Fruit fly (Drosophila melanogaster) whole organism, wandering third instar larva: ENCODE measurements around the gene CG3191.

Experiments
- CG32264 ChIP-seq: fragments of 200-800 bp; sonication (Bioruptor generic); optimal IDR thresholded peaks from 2 replicates; lab custom pipeline; 2016; ENCODE audit warnings: missing biosample characterization, missing genetic modification characterization
- CG9705 ChIP-seq: fragments of 200-800 bp; sonication (Bioruptor generic); optimal IDR thresholded peaks from 2 replicates; lab custom pipeline; 2018; ENCODE audit warnings: missing biosample characterization, mild to moderate bottlenecking, missing genetic modification characterization
- CrebA ChIP-seq: fragments of 200-800 bp; sonication (Bioruptor generic); optimal IDR thresholded peaks from 2 replicates; lab custom pipeline; 2016; ENCODE audit warnings: missing biosample characterization, mild to moderate bottlenecking, missing genetic modification characterization, borderline replicate concordance
- Dfd ChIP-seq: fragments of >200 bp; optimal IDR thresholded peaks from 2 replicates; lab custom pipeline; 2017; ENCODE audit warnings: missing biosample characterization, missing genetic modification characterization
- Dif ChIP-seq: fragments of 200-275, 200-300 bp; sonication (Bioruptor generic); optimal IDR thresholded peaks from 2 replicates; lab custom pipeline; 2018; ENCODE audit warnings: missing biosample characterization, missing genetic modification characterization; ENCODE audit not compliant: partially characterized antibody
- GATAd ChIP-seq: sonication (Bioruptor generic); optimal IDR thresholded peaks from 2 replicates; lab custom pipeline; 2016; ENCODE audit warnings: missing biosample characterization, missing genetic modification characterization
- Hr78 ChIP-seq: fragments of >200 bp; optimal IDR thresholded peaks from 2 replicates; lab custom pipeline; 2017; ENCODE audit warnings: missing biosample characterization, missing genetic modification characterization
- Hr83 ChIP-seq: fragments of 200-300 bp; sonication (Bioruptor generic); optimal IDR thresholded peaks from 2 replicates; lab custom pipeline; 2016; ENCODE audit warnings: missing biosample characterization, mild to moderate bottlenecking, missing genetic modification characterization, moderate library complexity; ENCODE audit not compliant: poor library complexity, severe bottlenecking
- Mio ChIP-seq: sonication (Bioruptor generic); optimal IDR thresholded peaks from 2 replicates; lab custom pipeline; 2016; ENCODE audit warnings: missing biosample characterization, missing genetic modification characterization
- Myc ChIP-seq: fragments of >200 bp; optimal IDR thresholded peaks from 2 replicates; lab custom pipeline; 2017
- N ChIP-seq: fragments of >200 bp; optimal IDR thresholded peaks from 2 replicates; lab custom pipeline; 2018; ENCODE audit warnings: missing biosample characterization, missing external identifiers, missing genetic modification characterization
- Rel ChIP-seq, 2 experiments: fragments of 200-800 bp; sonication (Bioruptor generic) in 1 of 2; optimal IDR thresholded peaks; 2 replicates in 1 of 2; 3 replicates in 1 of 2; lab custom pipeline; 2016 to 2019; ENCODE audit warnings: mild to moderate bottlenecking in 2 of 2, missing biosample characterization in 2 of 2, missing genetic modification characterization in 2 of 2, moderate library complexity in 1 of 2
- Sp1 ChIP-seq: fragments of 200-800 bp; sonication (Bioruptor generic); optimal IDR thresholded peaks from 3 replicates; lab custom pipeline; 2019; ENCODE audit warnings: missing biosample characterization, mild to moderate bottlenecking, missing genetic modification characterization, moderate library complexity
- br ChIP-seq: fragments of 200-800 bp; sonication (Bioruptor generic); optimal IDR thresholded peaks from 2 replicates; lab custom pipeline; 2016; ENCODE audit warnings: missing biosample characterization, missing genetic modification characterization
- dmrt93B ChIP-seq: fragments of 200-800 bp; sonication (Bioruptor generic); optimal IDR thresholded peaks from 2 replicates; lab custom pipeline; 2018; ENCODE audit warnings: missing biosample characterization, mild to moderate bottlenecking, missing genetic modification characterization
- dsf ChIP-seq: sonication (Bioruptor generic); optimal IDR thresholded peaks from 2 replicates; lab custom pipeline; 2016; ENCODE audit warnings: missing biosample characterization, missing genetic modification characterization, borderline replicate concordance
- ey ChIP-seq: fragments of 200-800 bp; sonication (Bioruptor generic); optimal IDR thresholded peaks from 2 replicates; lab custom pipeline; 2016; ENCODE audit warnings: missing biosample characterization, missing genetic modification characterization
- foxo ChIP-seq, 2 experiments: fragments of 200-800 bp; sonication (Bioruptor generic); optimal IDR thresholded peaks; 2 replicates in 1 of 2; 3 replicates in 1 of 2; lab custom pipeline; 2016 to 2017; ENCODE audit warnings: missing biosample characterization in 2 of 2, missing genetic modification characterization in 2 of 2
- fru ChIP-seq: fragments of 200-800 bp; sonication (Bioruptor generic); optimal IDR thresholded peaks from 3 replicates; lab custom pipeline; 2016; ENCODE audit warnings: missing biosample characterization, mild to moderate bottlenecking, missing genetic modification characterization
- h ChIP-seq: fragments of 200-800 bp; sonication (Bioruptor generic); optimal IDR thresholded peaks from 3 replicates; lab custom pipeline; 2016; ENCODE audit warnings: missing biosample characterization, mild to moderate bottlenecking, missing genetic modification characterization
- jim ChIP-seq: fragments of 175-275, 200-325 bp; sonication (Bioruptor generic); optimal IDR thresholded peaks from 2 replicates; lab custom pipeline; 2016; ENCODE audit warnings: missing biosample characterization, mild to moderate bottlenecking, missing genetic modification characterization
- lola ChIP-seq: fragments of >200 bp; optimal IDR thresholded peaks from 2 replicates; lab custom pipeline; 2017; ENCODE audit warnings: missing biosample characterization, missing genetic modification characterization
- pan ChIP-seq: fragments of >200 bp; optimal IDR thresholded peaks from 2 replicates; lab custom pipeline; 2017
- psq ChIP-seq: fragments of 200-800 bp; sonication (Bioruptor generic); optimal IDR thresholded peaks from 3 replicates; lab custom pipeline; 2017; ENCODE audit warnings: missing biosample characterization, mild to moderate bottlenecking, missing genetic modification characterization, moderate library complexity
- sv ChIP-seq: fragments of 200-800 bp; sonication (Bioruptor generic); optimal IDR thresholded peaks from 3 replicates; lab custom pipeline; 2016; ENCODE audit warnings: missing biosample characterization, missing genetic modification characterization
- tai ChIP-seq: sonication (Bioruptor generic); optimal IDR thresholded peaks from 2 replicates; lab custom pipeline; 2016; ENCODE audit warnings: missing biosample characterization, missing genetic modification characterization
- usp ChIP-seq: fragments of >200 bp; optimal IDR thresholded peaks from 2 replicates; lab custom pipeline; 2017; ENCODE audit warnings: missing biosample characterization, missing genetic modification characterization
- woc ChIP-seq: sonication (Bioruptor generic); optimal IDR thresholded peaks from 2 replicates; lab custom pipeline; 2016; ENCODE audit warnings: missing biosample characterization, mild to moderate bottlenecking, missing genetic modification characterization

Gene CG3191

DNA sequence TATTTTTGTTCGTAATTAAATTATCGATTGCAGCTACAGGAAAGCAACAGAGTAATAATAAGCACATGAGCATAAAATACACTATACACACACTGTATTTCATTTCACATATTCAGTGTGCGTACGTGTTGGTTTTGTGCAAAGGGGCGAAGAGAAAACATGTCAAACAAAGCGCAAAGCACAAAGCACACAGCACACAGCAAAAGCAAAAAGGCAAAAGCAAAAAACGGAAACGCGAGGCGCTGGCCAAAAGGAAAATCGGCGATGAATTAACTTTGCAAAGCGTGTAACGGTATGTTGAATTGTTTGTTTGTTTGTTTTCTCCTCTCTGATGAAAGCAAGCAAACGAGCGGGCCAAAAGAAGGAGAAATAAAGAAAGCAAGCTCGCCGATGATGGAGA, 36.5 kb upstream of the CG3191 start:
- TF ChIP-seq psq (GFP tag; lab: Kevin White, UChicago) = peak; percentile 77
- no peak for TF ChIP-seq foxo (GFP tag; optimal IDR thresholded peaks at IDR 0.05; lab: Kevin White, UChicago)

- TF ChIP-seq tai (GFP tag; lab: Kevin White, UChicago) (no peak), N (no peak), GATAd (GFP tag; lab: Kevin White, UChicago) (no peak), CG32264 (no peak), jim (GFP tag; lab: Kevin White, UChicago) (no peak), woc (GFP tag; lab: Kevin White, UChicago) (no peak), Hr78 (GFP tag; lab: Kevin White, UChicago) (no peak), Dfd (GFP tag; lab: Kevin White, UChicago) (no peak)
Measured at dm6 chrX:2286985-2287384, 35.2 kb upstream of the CG3191 start.

- TF ChIP-seq sv (GFP tag; lab: Kevin White, UChicago) (no peak), fru (GFP tag; lab: Kevin White, UChicago) (peak; percentile 25), h (GFP tag; lab: Kevin White, UChicago) (peak; percentile 92), Myc (no peak), Rel (GFP tag; optimal IDR thresholded peaks at IDR 0.05; lab: Kevin White, UChicago) (no peak), Rel (tag; optimal IDR thresholded peaks at IDR 0.05; lab: Kevin White, UChicago) (peak; percentile 44)
- TF ChIP-seq, all 38 proteins: peak for 3
Measured at dm6 chrX:2286255-2286654, 34.5 kb upstream of the CG3191 start.

- TF ChIP-seq Sp1 = peak; percentile 23
- TF ChIP-seq Hr83 (GFP tag; lab: Kevin White, UChicago) = no peak
- TF ChIP-seq psq (GFP tag; lab: Kevin White, UChicago) = peak; percentile 56
Measured at dm6 chrX:2283470-2283869, 31.7 kb upstream of the CG3191 start.

DNA sequence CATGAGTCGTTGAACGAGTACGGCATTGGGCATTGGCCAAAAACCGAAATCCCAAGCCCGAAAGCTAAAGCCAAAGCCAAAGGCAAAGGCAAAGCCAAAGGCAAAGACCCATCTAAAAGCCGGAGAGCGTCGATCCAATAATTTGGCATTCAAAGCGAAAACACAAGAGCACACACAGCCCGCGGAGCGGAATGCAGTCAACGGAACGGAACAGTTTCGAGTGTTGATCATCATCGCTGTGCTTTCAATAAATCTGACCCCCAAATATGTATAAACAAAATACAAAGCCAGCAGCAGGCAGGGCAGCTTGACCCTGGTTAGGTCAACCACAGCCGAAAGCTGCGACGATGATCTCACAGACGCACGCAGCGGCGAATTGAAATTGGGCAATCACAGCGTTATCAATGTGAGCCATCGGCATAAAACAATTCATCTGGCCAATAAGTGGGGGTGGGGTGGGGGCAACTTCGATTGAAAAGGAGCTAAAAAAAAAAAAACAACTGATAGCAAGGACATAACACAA, 27.1 kb upstream of the CG3191 start:
- TF ChIP-seq CrebA (GFP tag; lab: Kevin White, UChicago) (no peak), Dfd (GFP tag; lab: Kevin White, UChicago) (no peak), GATAd (GFP tag; lab: Kevin White, UChicago) (no peak), foxo (GFP tag; optimal IDR thresholded peaks at IDR 0.05; lab: Kevin White, UChicago) (no peak), Hr83 (GFP tag; lab: Kevin White, UChicago) (no peak), lola (GFP tag; lab: Kevin White, UChicago) (no peak), h (GFP tag; lab: Kevin White, UChicago) (no peak), pan (lab: Kevin White, UChicago) (no peak), usp (GFP tag; lab: Kevin White, UChicago) (no peak), dsf (GFP tag; lab: Kevin White, UChicago) (no peak), CG9705 (GFP tag; lab: Kevin White, UChicago) (no peak), dmrt93B (GFP tag; lab: Kevin White, UChicago) (no peak), fru (GFP tag; lab: Kevin White, UChicago) (no peak), Mio (GFP tag; lab: Kevin White, UChicago) (no peak), br (GFP tag; lab: Kevin White, UChicago) (no peak)

- no peak for TF ChIP-seq Dif (GFP tag; lab: Kevin White, UChicago)
- TF ChIP-seq ey (GFP tag; lab: Kevin White, UChicago) = no peak
- no peak for TF ChIP-seq Myc
Measured at dm6 chrX:2275249-2275872, 23.6 kb upstream of the CG3191 start, which contains the start of gene Vml. Gene Vml, plus strand, starts transcription at chrX:2275822.
